Worm (Caenorhabditis elegans) whole organism, L2 larva: ENCODE results near the gene chil-18.

Source experiments
- blmp-1 ChIP-seq: sonication (generic microtip); optimal IDR thresholded peaks from 2 replicates; lab custom pipeline; 2017; ENCODE audit warnings: missing genetic modification characterization, mild to moderate bottlenecking, missing compliant biosample characterization, antibody characterized with exemption, moderate library complexity; ENCODE audit not compliant: insufficient read depth
- ceh-16 ChIP-seq: fragments of 150-350 bp; optimal IDR thresholded peaks from 2 replicates; lab custom pipeline; 2014; ENCODE audit warnings: missing biosample characterization, missing genetic modification characterization
- nhr-237 ChIP-seq: fragments of 150-350 bp; optimal IDR thresholded peaks from 2 replicates; lab custom pipeline; 2014; ENCODE audit warnings: missing biosample characterization, missing genetic modification characterization
- snpc-4 ChIP-seq: fragments of 150-350 bp; optimal IDR thresholded peaks from 2 replicates; lab custom pipeline; 2014; ENCODE audit warnings: missing biosample characterization, missing genetic modification characterization
- ztf-11 ChIP-seq: sonication (generic microtip); optimal IDR thresholded peaks from 2 replicates; lab custom pipeline; 2017; ENCODE audit warnings: missing biosample characterization, missing genetic modification characterization
- ztf-4 ChIP-seq: fragments of 150-350 bp; optimal IDR thresholded peaks from 2 replicates; lab custom pipeline; 2014; ENCODE audit warnings: missing biosample characterization, missing genetic modification characterization

- no peak for TF ChIP-seq ztf-4 (tag; lab: Kevin White, UChicago)
- TF ChIP-seq nhr-237 (tag; lab: Kevin White, UChicago): no peak
- no peak for TF ChIP-seq ceh-16 (tag; lab: Kevin White, UChicago)
- TF ChIP-seq snpc-4 (tag; lab: Kevin White, UChicago): no peak
- no peak for TF ChIP-seq blmp-1
- no peak for TF ChIP-seq ztf-11
These were observed 8.0 kb upstream of the chil-18 start, which contains the start of gene chil-17 for ce11 chrII:9440060-9440459.
